Worm (Caenorhabditis elegans): ENCODE results near the gene txt-9.

DNA sequence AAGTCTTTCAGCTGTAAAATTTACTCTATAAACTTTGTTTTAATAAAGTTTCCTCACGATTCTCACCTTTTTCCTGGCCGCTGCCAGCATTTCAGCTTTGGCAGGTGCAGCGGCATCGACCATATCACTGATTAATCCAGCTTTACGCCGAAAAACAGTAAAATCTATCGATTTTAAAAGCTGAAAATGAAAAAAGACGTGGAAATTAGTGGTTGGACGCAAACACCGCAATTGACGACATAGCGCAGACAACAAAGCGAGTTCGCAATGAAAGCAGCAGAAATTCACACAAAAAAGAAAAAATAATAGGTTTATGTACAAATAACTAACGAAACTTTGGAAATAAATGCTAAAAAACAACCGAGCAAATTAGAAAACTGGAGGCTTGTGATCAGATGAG lies 45.7 kb upstream of the txt-9 start, which contains the start of gene golg-2:
- TF ChIP-seq unc-55 (GFP tag; optimal IDR thresholded peaks at IDR 0.05) (peak; percentile 13), ceh-82 (tag; optimal IDR thresholded peaks at IDR 0.05) (no peak), elt-3 (tag; optimal IDR thresholded peaks at IDR 0.05) (no peak), lsy-2 (tag; optimal IDR thresholded peaks at IDR 0.05) (peak in 1 of 2 experiments; percentile 50)
